Worm (Caenorhabditis elegans): ENCODE data around the gene fbxa-189.

Gene fbxa-189

DNA sequence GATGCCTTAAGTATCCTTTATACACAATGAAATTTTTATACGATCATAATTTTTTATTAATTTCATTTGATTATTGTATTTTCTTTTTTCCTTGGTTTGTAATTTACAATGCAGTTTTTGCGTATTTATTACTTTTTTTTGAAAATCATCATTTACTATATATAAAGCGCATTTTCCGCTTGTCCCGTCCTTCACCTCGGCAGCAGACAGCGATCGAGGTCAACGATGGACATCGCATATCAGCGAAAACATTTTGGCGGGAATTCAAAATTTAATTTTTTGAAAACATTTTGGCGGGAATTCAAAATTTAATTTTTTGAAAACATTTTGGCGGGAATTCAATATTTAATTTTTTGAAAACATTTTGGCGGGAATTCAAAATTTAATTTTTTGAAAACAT lies 37.1 kb upstream of the fbxa-189 start:
- TF ChIP-seq nfya-2 (GFP tag; IDR thresholded peaks at IDR 0.05) = no peak
- TF ChIP-seq B0336.3 (GFP tag; IDR thresholded peaks at IDR 0.05) = no peak
- no peak for TF ChIP-seq snpc-4 (GFP tag; optimal IDR thresholded peaks at IDR 0.05)
- peak in 2 of 4 experiments; percentile 52 to 62 for TF ChIP-seq snpc-4 (tag; optimal IDR thresholded peaks at IDR 0.05)

DNA sequence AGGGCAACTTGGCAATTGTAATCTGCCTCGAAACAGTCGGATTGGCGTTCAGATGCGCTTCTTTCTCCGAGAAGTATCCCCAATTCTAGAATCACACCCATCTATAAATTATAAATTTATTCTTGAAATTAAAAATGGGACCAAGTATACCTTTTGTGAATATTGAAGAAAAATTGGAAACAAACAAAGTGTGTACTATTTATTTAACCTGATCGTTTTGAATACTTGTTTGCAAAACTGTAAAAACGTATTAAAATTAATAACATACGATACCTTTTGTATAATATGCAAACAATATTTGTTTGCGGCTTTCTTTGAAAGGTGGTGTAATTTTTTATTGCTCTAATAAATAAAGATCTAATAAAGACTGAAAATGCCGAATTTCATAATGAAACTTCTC lies 32.6 kb upstream of the fbxa-189 start, which contains the start of gene Y61B8B.3:
Y61B8B.3 (minus strand) TSS at position 101 of the 400 bp plus-strand sequence.
- TF ChIP-seq mel-28 (tag; optimal IDR thresholded peaks at IDR 0.05; ENCODE audit: borderline replicate concordance) (no peak), let-607 (tag; optimal IDR thresholded peaks at IDR 0.05) (no peak), ceh-27 (GFP tag; optimal IDR thresholded peaks at IDR 0.05) (no peak), die-1 (tag; optimal IDR thresholded peaks at IDR 0.05) (no peak), aptf-3 (GFP tag; IDR thresholded peaks at IDR 0.05) (no peak), C06A6.2 (GFP tag; conservative IDR thresholded peaks at IDR 0.05) (no peak), F57C9.4 (tag; optimal IDR thresholded peaks at IDR 0.05) (no peak), C17E4.6 (GFP tag; IDR thresholded peaks at IDR 0.05) (no peak), pbrm-1 (GFP tag; IDR thresholded peaks at IDR 0.05) (no peak), rec-8 (tag; optimal IDR thresholded peaks at IDR 0.05) (no peak)

DNA sequence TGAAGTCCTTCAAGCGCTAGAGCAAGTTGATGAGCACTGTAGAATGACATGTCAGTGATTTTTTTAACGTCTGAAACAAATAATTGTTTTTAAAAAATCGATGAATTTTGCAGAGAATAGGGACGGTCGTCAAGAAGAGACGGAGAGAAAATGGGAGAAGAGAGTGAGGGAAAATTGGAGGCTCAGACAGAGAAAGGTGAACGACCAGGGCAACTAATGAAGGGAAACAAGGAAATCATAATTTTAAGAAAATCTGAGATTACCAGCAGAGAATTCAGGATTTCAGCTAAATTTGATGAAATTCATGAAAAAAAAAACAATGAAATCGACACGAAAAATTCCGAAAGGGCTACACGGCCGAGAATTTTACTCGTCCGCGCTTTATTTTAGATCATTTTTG lies 30.0 kb upstream of the fbxa-189 start, which contains the start of gene F31E9.6:
F31E9.6 (minus strand) TSS at position 91 of the 400 bp plus-strand sequence.
- no peak for TF ChIP-seq snpc-4 (GFP tag; optimal IDR thresholded peaks at IDR 0.05)
- TF ChIP-seq snpc-4 (tag; optimal IDR thresholded peaks at IDR 0.05) = peak in 1 of 4 experiments; percentile 17
- peak; percentile 81 for TF ChIP-seq hmg-1.2 (GFP tag; IDR thresholded peaks at IDR 0.05)
- no peak for TF ChIP-seq ets-4 (GFP tag; optimal IDR thresholded peaks at IDR 0.05)

DNA sequence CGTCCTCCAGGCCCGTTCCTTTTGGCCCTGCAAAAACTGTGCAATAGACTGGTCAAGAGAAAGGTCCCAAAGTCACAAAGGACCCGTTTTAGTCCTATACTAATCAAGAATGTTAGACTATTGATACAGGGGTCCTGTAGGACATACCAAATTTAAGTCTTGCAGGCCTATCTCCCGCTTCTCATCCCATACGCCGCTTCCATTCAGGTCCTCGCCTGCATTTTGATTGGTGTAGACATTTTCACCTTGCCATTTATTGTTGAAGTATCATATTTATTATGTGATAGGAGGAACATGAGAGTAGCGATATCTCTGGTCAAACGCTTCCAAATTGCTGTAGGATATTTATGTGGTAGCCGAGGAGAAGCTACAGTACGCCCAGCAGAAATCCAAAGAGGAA lies 27.7 kb upstream of the fbxa-189 start:
- no peak for TF ChIP-seq nhr-27 (tag; optimal IDR thresholded peaks at IDR 0.05)
- no peak for TF ChIP-seq aptf-2 (GFP tag; conservative IDR thresholded peaks at IDR 0.05)
- no peak for TF ChIP-seq lsy-27 (tag; optimal IDR thresholded peaks at IDR 0.05; ENCODE audit: borderline replicate concordance, insufficient read depth)
- TF ChIP-seq sea-2 (GFP tag; IDR thresholded peaks at IDR 0.05) = 0 out of 2 replicates have a peak, but pooled peaks have one; percentile 56

DNA sequence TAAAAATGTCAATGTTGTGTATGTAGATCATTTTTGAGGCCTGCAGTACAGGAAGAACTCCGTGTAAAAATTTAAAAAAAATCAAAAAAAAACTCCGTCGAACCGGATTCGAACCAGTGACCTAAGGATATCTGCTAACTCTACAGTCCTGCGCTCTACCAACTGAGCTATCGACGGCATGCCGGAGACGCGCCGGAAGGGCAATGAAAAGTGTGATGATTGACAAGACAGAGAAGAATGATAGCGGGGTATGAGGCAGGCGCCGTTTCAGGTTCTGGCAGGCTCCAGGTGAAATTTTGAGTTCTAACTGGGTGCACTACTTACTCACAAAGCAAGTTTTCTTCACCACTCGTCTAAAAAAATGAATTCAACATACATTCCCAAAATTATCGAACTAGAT lies 27.2 kb upstream of the fbxa-189 start, which contains the start of gene srz-58:
srz-58 (plus strand) TSS at position 362 of the 400 bp plus-strand sequence.
- TF ChIP-seq him-1 (tag; optimal IDR thresholded peaks at IDR 0.05) (no peak), tbp1 (GFP tag; optimal IDR thresholded peaks at IDR 0.05) (peak; percentile 89), xnd-1 (tag; optimal IDR thresholded peaks at IDR 0.05) (no peak), B0261.1 (tag; optimal IDR thresholded peaks at IDR 0.05) (peak; percentile 74), hlh-26 (GFP tag; conservative IDR thresholded peaks at IDR 0.05) (no peak), nhr-27 (tag; optimal IDR thresholded peaks at IDR 0.05) (no peak), hmg-1.2 (GFP tag; IDR thresholded peaks at IDR 0.05) (peak; percentile 19; the same call in 1 of the 2 replicates), efl-1 (GFP tag; optimal IDR thresholded peaks at IDR 0.05) (no peak), egl-44 (GFP tag; IDR thresholded peaks at IDR 0.05) (no peak), attf-6 (GFP tag; IDR thresholded peaks at IDR 0.05) (peak; percentile 69; the same call in 1 of the 2 replicates), akir-1 (GFP tag; optimal IDR thresholded peaks at IDR 0.05) (no peak), hrde-1 (tag; optimal IDR thresholded peaks at IDR 0.05; ENCODE audit: borderline replicate concordance) (no peak), madf-3 (GFP tag; IDR thresholded peaks at IDR 0.05) (no peak), gei-17 (GFP tag; optimal IDR thresholded peaks at IDR 0.05) (no peak), snpc-4 (GFP tag; optimal IDR thresholded peaks at IDR 0.05) (peak; percentile 4), snpc-4 (tag; optimal IDR thresholded peaks at IDR 0.05) (peak in 2 of 4 experiments; percentile 17 to 68), rpc-1 (optimal IDR thresholded peaks at IDR 0.05) (peak; percentile 53), rpc-1 (tag; optimal IDR thresholded peaks at IDR 0.05) (peak; percentile 74), egl-18 (GFP tag; IDR thresholded peaks at IDR 0.05) (no peak), mcd-1 (GFP tag; IDR thresholded peaks at IDR 0.05) (peak; percentile 39; the same call in 1 of the 2 replicates), unc-62 (GFP tag; optimal IDR thresholded peaks at IDR 0.05) (no peak), tlf-1 (GFP tag; optimal IDR thresholded peaks at IDR 0.05) (no peak), C17E4.6 (GFP tag; IDR thresholded peaks at IDR 0.05) (no peak), die-1 (tag; optimal IDR thresholded peaks at IDR 0.05) (peak; percentile 3), ztf-6 (GFP tag; IDR thresholded peaks at IDR 0.05) (no peak), repo-1 (tag; optimal IDR thresholded peaks at IDR 0.05) (no peak), nfyb-1 (GFP tag; IDR thresholded peaks at IDR 0.05) (0 out of 2 replicates have a peak, but pooled peaks have one; percentile 43)

All from whole organism, young adult.